Fruit fly (Drosophila melanogaster) whole organism, embryonic: ENCODE data around the gene CG4456.
A peak's percentile ranks its signal among the peaks of the same experiment; 100 is the strongest.

ENCODE experiments used
- CG11085 ChIP-seq: fragments of 200-800 bp; sonication (Bioruptor generic); IDR thresholded peaks from 2 replicates; pipeline ENCODE4 v1.3.6; 2022; ENCODE audit warnings: missing biosample characterization, missing genetic modification characterization
- CG11695 ChIP-seq: fragments of 200-800 bp; sonication (Bioruptor generic); IDR thresholded peaks from 3 replicates; pipeline ENCODE4 v1.3.6; 2022; ENCODE audit warnings: missing biosample characterization, missing genetic modification characterization
- CG13296 ChIP-seq: fragments of 200-800 bp; sonication (Bioruptor generic); optimal IDR thresholded peaks from 3 replicates; lab custom pipeline; 2018; ENCODE audit warnings: missing biosample characterization, mild to moderate bottlenecking, missing genetic modification characterization
- CG17802 ChIP-seq: fragments of 200-800 bp; sonication (Bioruptor generic); optimal IDR thresholded peaks from 2 replicates; lab custom pipeline; 2018; ENCODE audit warnings: missing biosample characterization, mild to moderate bottlenecking, missing genetic modification characterization, moderate library complexity
- CG18011 ChIP-seq: fragments of 200-800 bp; sonication (Bioruptor generic); optimal IDR thresholded peaks from 2 replicates; lab custom pipeline; 2017; ENCODE audit warnings: missing biosample characterization, missing genetic modification characterization, mild to moderate bottlenecking, moderate library complexity, missing genotype
- CG18262 ChIP-seq: fragments of 200-800 bp; optimal IDR thresholded peaks from 3 replicates; lab custom pipeline; 2019; ENCODE audit warnings: missing biosample characterization, mild to moderate bottlenecking, missing genetic modification characterization, moderate library complexity
- CG30020 ChIP-seq: fragments of 200-800 bp; optimal IDR thresholded peaks from 2 replicates; lab custom pipeline; 2019; ENCODE audit warnings: missing biosample characterization, mild to moderate bottlenecking, missing genetic modification characterization, moderate library complexity
- CG31365 ChIP-seq: fragments of 200-800 bp; sonication (Bioruptor generic); optimal IDR thresholded peaks from 2 replicates; lab custom pipeline; 2018; ENCODE audit warnings: missing biosample characterization, mild to moderate bottlenecking, missing genetic modification characterization
- CG34376 ChIP-seq: fragments of 200-800 bp; sonication (Bioruptor generic); optimal IDR thresholded peaks from 2 replicates; lab custom pipeline; 2018; ENCODE audit warnings: missing biosample characterization, mild to moderate bottlenecking, missing genetic modification characterization
- CG4360 ChIP-seq: fragments of 200-800 bp; sonication (Bioruptor generic); IDR thresholded peaks from 2 replicates; pipeline ENCODE4 v1.3.6; 2022; ENCODE audit warnings: missing biosample characterization, missing genetic modification characterization
- CG4707 ChIP-seq: fragments of 200-800 bp; sonication (Bioruptor generic); optimal IDR thresholded peaks from 2 replicates; lab custom pipeline; 2018; ENCODE audit warnings: missing biosample characterization, mild to moderate bottlenecking, missing genetic modification characterization, moderate library complexity
- CG4730 ChIP-seq: fragments of 200-800 bp; sonication (Bioruptor generic); IDR thresholded peaks from 2 replicates; pipeline ENCODE4 v1.3.6; 2022; ENCODE audit warnings: missing biosample characterization, missing genetic modification characterization
- CG6791 ChIP-seq: fragments of 200-800 bp; sonication (Bioruptor generic); IDR thresholded peaks from 3 replicates; pipeline ENCODE4 v1.3.6; 2022; ENCODE audit warnings: missing biosample characterization, missing genetic modification characterization; ENCODE audit not compliant: partially characterized antibody
- CG7357 ChIP-seq: fragments of 200-800 bp; sonication (Bioruptor generic); IDR thresholded peaks from 3 replicates; pipeline ENCODE4 v1.3.6; 2022; ENCODE audit warnings: missing biosample characterization, missing genetic modification characterization
- CG8388 ChIP-seq: fragments of 200-800 bp; sonication (Bioruptor generic); optimal IDR thresholded peaks from 2 replicates; lab custom pipeline; 2019; ENCODE audit warnings: missing biosample characterization, mild to moderate bottlenecking, missing genetic modification characterization, moderate library complexity
- CG8478 ChIP-seq: fragments of >200 bp; optimal IDR thresholded peaks from 2 replicates; lab custom pipeline; 2018
- CG9876 ChIP-seq: fragments of 200-800 bp; sonication (Bioruptor generic); optimal IDR thresholded peaks from 2 replicates; lab custom pipeline; 2016; ENCODE audit warnings: missing biosample characterization, missing genetic modification characterization
- Dad ChIP-seq: fragments of 200-800 bp; sonication (Bioruptor generic); optimal IDR thresholded peaks from 3 replicates; lab custom pipeline; 2016; ENCODE audit warnings: missing biosample characterization, missing genetic modification characterization
- Dfd ChIP-seq, 2 experiments: fragments of >200 bp; optimal IDR thresholded peaks; 2 replicates each; lab custom pipeline; 2017; ENCODE audit warnings: missing biosample characterization in 2 of 2, missing genetic modification characterization in 2 of 2
- Dref ChIP-seq: fragments of 200-800 bp; sonication (Bioruptor generic); IDR thresholded peaks from 2 replicates; pipeline ENCODE4 v1.3.6; 2022; ENCODE audit warnings: missing biosample characterization, missing genetic modification characterization
- E2f2 ChIP-seq: fragments of 200-800 bp; sonication (Bioruptor generic); IDR thresholded peaks from 2 replicates; pipeline ENCODE4 v1.3.6; 2022; ENCODE audit warnings: missing biosample characterization, missing genetic modification characterization
- Lhr ChIP-seq: fragments of 200-800 bp; sonication (Bioruptor generic); optimal IDR thresholded peaks from 3 replicates; lab custom pipeline; 2017; ENCODE audit warnings: mild to moderate bottlenecking, missing biosample characterization, missing genetic modification reagents, missing genetic modification characterization
- MBD-R2 ChIP-seq: fragments of 200-800 bp; sonication (Bioruptor generic); IDR thresholded peaks from 2 replicates; pipeline ENCODE4 v1.3.6; 2022; ENCODE audit warnings: missing biosample characterization, missing genetic modification characterization
- NK7.1 ChIP-seq: fragments of 200-800 bp; sonication (Bioruptor generic); optimal IDR thresholded peaks from 3 replicates; lab custom pipeline; 2016; ENCODE audit warnings: missing biosample characterization, missing genetic modification characterization
- Oaz ChIP-seq: fragments of 200-800 bp; sonication (Bioruptor generic); IDR thresholded peaks from 2 replicates; pipeline ENCODE4 v1.3.6; 2022; ENCODE audit warnings: missing biosample characterization, missing genetic modification characterization
- Pdp1 ChIP-seq, 2 experiments: fragments of 200-800 bp; sonication (Bioruptor generic); optimal IDR thresholded peaks; 3 replicates each; lab custom pipeline; 2016; ENCODE audit warnings: missing biosample characterization in 2 of 2, missing genetic modification characterization in 2 of 2, mild to moderate bottlenecking in 1 of 2, moderate library complexity in 1 of 2
- Rfx ChIP-seq: fragments of 200-800 bp; sonication (Bioruptor generic); IDR thresholded peaks from 2 replicates; pipeline ENCODE4 v1.3.6; 2022; ENCODE audit warnings: missing biosample characterization, missing genetic modification characterization
- ase ChIP-seq: fragments of 200-800 bp; sonication (Bioruptor generic); IDR thresholded peaks from 3 replicates; pipeline ENCODE4 v1.3.6; 2022; ENCODE audit warnings: missing biosample characterization, missing genetic modification characterization
- bcd ChIP-seq: fragments of 200-800 bp; sonication (Bioruptor generic); optimal IDR thresholded peaks from 2 replicates; lab custom pipeline; 2017; ENCODE audit warnings: missing biosample characterization, mild to moderate bottlenecking, missing genetic modification characterization
- cad ChIP-seq: fragments of >200 bp; optimal IDR thresholded peaks from 2 replicates; lab custom pipeline; 2017; ENCODE audit warnings: missing biosample characterization, missing genetic modification characterization
- fd96Cb ChIP-seq: fragments of 200-800 bp; sonication (Bioruptor generic); optimal IDR thresholded peaks from 2 replicates; lab custom pipeline; 2018; ENCODE audit warnings: missing biosample characterization, mild to moderate bottlenecking, missing genetic modification characterization, moderate library complexity
- gcm ChIP-seq: fragments of 200-800 bp; sonication (Bioruptor generic); optimal IDR thresholded peaks from 2 replicates; lab custom pipeline; 2019; ENCODE audit warnings: missing biosample characterization, mild to moderate bottlenecking, missing genetic modification characterization, moderate library complexity
- gsb-n ChIP-seq: fragments of 200-800 bp; sonication (Bioruptor generic); optimal IDR thresholded peaks from 3 replicates; lab custom pipeline; 2018; ENCODE audit warnings: missing biosample characterization, mild to moderate bottlenecking, missing genetic modification characterization
- h ChIP-seq: fragments of >200 bp; optimal IDR thresholded peaks from 2 replicates; lab custom pipeline; 2017
- jing ChIP-seq: fragments of 200-800 bp; sonication (Bioruptor generic); optimal IDR thresholded peaks from 2 replicates; lab custom pipeline; 2018; ENCODE audit warnings: missing biosample characterization, mild to moderate bottlenecking, missing genetic modification characterization
- jumu ChIP-seq: fragments of 200-800 bp; sonication (Bioruptor generic); optimal IDR thresholded peaks from 3 replicates; lab custom pipeline; 2016; ENCODE audit warnings: missing biosample characterization, missing genetic modification characterization
- kay ChIP-seq: fragments of 200-800 bp; sonication (Bioruptor generic); optimal IDR thresholded peaks from 2 replicates; lab custom pipeline; 2016; ENCODE audit warnings: missing biosample characterization, missing genetic modification characterization
- lmd ChIP-seq: fragments of 200-800 bp; sonication (Bioruptor generic); IDR thresholded peaks from 2 replicates; pipeline ENCODE4 v1.3.6; 2022; ENCODE audit warnings: missing biosample characterization, missing genetic modification characterization
- nmo ChIP-seq: fragments of 200-800 bp; sonication (Bioruptor generic); optimal IDR thresholded peaks from 2 replicates; lab custom pipeline; 2018; ENCODE audit warnings: missing biosample characterization, mild to moderate bottlenecking, missing genetic modification characterization, moderate library complexity
- nom ChIP-seq: fragments of 200-800 bp; sonication (Bioruptor generic); optimal IDR thresholded peaks from 2 replicates; lab custom pipeline; 2017; ENCODE audit warnings: missing biosample characterization, missing genetic modification characterization, mild to moderate bottlenecking, moderate library complexity, missing genetic modification reagents
- otp ChIP-seq: fragments of 200-800 bp; sonication (Bioruptor generic); IDR thresholded peaks from 3 replicates; pipeline ENCODE4, ENCODE4 v1.3.6; 2022; ENCODE audit warnings: missing biosample characterization, missing genetic modification characterization
- peb ChIP-seq: fragments of 200-800 bp; sonication (Bioruptor generic); IDR thresholded peaks from 2 replicates; pipeline ENCODE4 v1.3.6; 2022; ENCODE audit warnings: missing biosample characterization, missing genetic modification characterization
- pho ChIP-seq: fragments of 200-800 bp; sonication (Bioruptor generic); optimal IDR thresholded peaks from 2 replicates; lab custom pipeline; 2016; ENCODE audit warnings: missing biosample characterization, missing genetic modification characterization
- row ChIP-seq: fragments of 200-800 bp; sonication (Bioruptor generic); IDR thresholded peaks from 3 replicates; pipeline ENCODE4 v1.3.6; 2022; ENCODE audit warnings: missing biosample characterization, missing genetic modification characterization
- sc ChIP-seq, 3 experiments: fragments of >200 bp in 2 of 3; fragments of 200-800 bp in 1 of 3; sonication (Bioruptor generic) in 1 of 3; optimal IDR thresholded peaks; 2 replicates in 2 of 3; 3 replicates in 1 of 3; lab custom pipeline; 2017; ENCODE audit warnings: mild to moderate bottlenecking in 1 of 3, missing biosample characterization in 1 of 3, missing genetic modification characterization in 1 of 3, missing genetic modification reagents in 1 of 3
- sd ChIP-seq: fragments of 200-800 bp; sonication (Bioruptor generic); optimal IDR thresholded peaks from 3 replicates; lab custom pipeline; 2018; ENCODE audit warnings: missing biosample characterization, mild to moderate bottlenecking, missing genetic modification characterization, moderate library complexity
- sna ChIP-seq: fragments of 200-800 bp; sonication (Bioruptor generic); IDR thresholded peaks from 2 replicates; pipeline ENCODE4 v1.3.6; 2022; ENCODE audit warnings: missing biosample characterization, missing genetic modification characterization; ENCODE audit not compliant: partially characterized antibody
- stc ChIP-seq: fragments of 200-800 bp; sonication (Bioruptor generic); IDR thresholded peaks from 2 replicates; pipeline ENCODE4 v1.3.6; 2022; ENCODE audit warnings: missing biosample characterization, missing genetic modification characterization
- sug ChIP-seq: fragments of 200-800 bp; optimal IDR thresholded peaks from 2 replicates; lab custom pipeline; 2019; ENCODE audit warnings: missing biosample characterization, mild to moderate bottlenecking, missing genetic modification characterization, moderate library complexity
- zen2 ChIP-seq: fragments of 200-800 bp; sonication (Bioruptor generic); IDR thresholded peaks from 3 replicates; pipeline ENCODE4 v1.3.6; 2022; ENCODE audit warnings: missing biosample characterization, missing genetic modification characterization; ENCODE audit not compliant: partially characterized antibody

Gene CG4456

dm6 chr3L:9402157-9402890 is 29.8 kb downstream of the CG4456 start, which contains the start of gene eIF4E1 (continued):
- TF ChIP-seq sug (peak; percentile 14), sd (peak; percentile 21), E2f2 (peak; percentile 50), peb (GFP tag; lab: Robert Waterston, UW) (no peak), gcm (GFP tag; lab: Kevin White, UChicago) (no peak), CG6791 (GFP tag; lab: Robert Waterston, UW) (peak; percentile 73), ase (GFP tag; lab: Robert Waterston, UW) (no peak; the same call in 2 of the 3 replicates), CG4707 (no peak), CG7357 (GFP tag; lab: Robert Waterston, UW) (no peak), sc (optimal IDR thresholded peaks at IDR 0.05; lab: Kevin White, UChicago) (no peak), sc (GFP tag; optimal IDR thresholded peaks at IDR 0.05; lab: Kevin White, UChicago) (no peak), CG18262 (tag; lab: Kevin White, UChicago) (peak; percentile 0), CG30020 (tag; lab: Kevin White, UChicago) (peak; percentile 14), row (peak; percentile 50), Lhr (GFP tag; lab: Kevin White, UChicago) (peak; percentile 79), h (lab: Kevin White, UChicago) (no peak), zen2 (peak; percentile 57; the same call in 2 of the 3 replicates), CG8388 (GFP tag; lab: Kevin White, UChicago) (no peak), CG11085 (GFP tag; lab: Robert Waterston, UW) (no peak), otp (no peak; the same call in 2 of the 3 replicates), nmo (GFP tag; lab: Kevin White, UChicago) (peak; percentile 53), CG8478 (peak; percentile 86), CG34376 (GFP tag; lab: Kevin White, UChicago) (no peak), sna (GFP tag; lab: Robert Waterston, UW) (no peak), gsb-n (tag; lab: Kevin White, UChicago) (no peak), CG9876 (GFP tag; lab: Kevin White, UChicago) (peak; percentile 5), jing (no peak), kay (GFP tag; lab: Kevin White, UChicago) (peak; percentile 23), Oaz (GFP tag; lab: Robert Waterston, UW) (no peak), CG31365 (tag; lab: Kevin White, UChicago) (no peak), NK7.1 (no peak), fd96Cb (tag; lab: Kevin White, UChicago) (no peak), Rfx (GFP tag; lab: Robert Waterston, UW) (peak; percentile 65), CG13296 (GFP tag; lab: Kevin White, UChicago) (no peak), jumu (GFP tag; lab: Kevin White, UChicago) (peak; percentile 3), CG11695 (GFP tag; lab: Robert Waterston, UW) (no peak), CG4360 (GFP tag; lab: Robert Waterston, UW) (peak; percentile 52; the same call in 1 of the 2 replicates), CG4730 (GFP tag; lab: Robert Waterston, UW) (no peak), stc (GFP tag; lab: Robert Waterston, UW) (peak; percentile 4; the same call in 1 of the 2 replicates), CG18011 (GFP tag; lab: Kevin White, UChicago) (peak; percentile 97), MBD-R2 (peak; percentile 78), nom (GFP tag; lab: Kevin White, UChicago) (no peak), Dfd (GFP tag; optimal IDR thresholded peaks at IDR 0.05; lab: Kevin White, UChicago) (no peak), lmd (GFP tag; lab: Robert Waterston, UW) (no peak), pho (no peak), Dad (GFP tag; lab: Kevin White, UChicago) (peak; percentile 35), CG17802 (tag; lab: Kevin White, UChicago) (no peak), Pdp1 (GFP tag; optimal IDR thresholded peaks at IDR 0.05; lab: Kevin White, UChicago) (peak; percentile 56 to 91), bcd (GFP tag; lab: Kevin White, UChicago) (peak; percentile 8), cad (no peak), Dref (GFP tag; lab: Robert Waterston, UW) (peak; percentile 92)
